Fruit fly (Drosophila melanogaster) whole organism, adult: ENCODE measurements around the gene Flacc.
A peak's percentile ranks its signal among the peaks of the same experiment; 100 is the strongest.

Experiments used
- CG11617 ChIP-seq: fragments of 200-800 bp; sonication (Bioruptor generic); optimal IDR thresholded peaks from 2 replicates; lab custom pipeline; 2017; ENCODE audit warnings: mild to moderate bottlenecking, missing biosample characterization, missing genetic modification reagents, missing genetic modification characterization
- CG12768 ChIP-seq: fragments of 200-800 bp; sonication (Bioruptor generic); optimal IDR thresholded peaks from 2 replicates; lab custom pipeline; 2017; ENCODE audit warnings: missing biosample characterization, missing genetic modification characterization, mild to moderate bottlenecking, moderate library complexity, missing genetic modification reagents
- CG14711 ChIP-seq: fragments of 200-800 bp; sonication (Bioruptor generic); optimal IDR thresholded peaks from 2 replicates; lab custom pipeline; 2018; ENCODE audit warnings: missing biosample characterization, mild to moderate bottlenecking, missing genetic modification characterization, moderate library complexity
- CG1620 ChIP-seq: fragments of 200-800 bp; sonication (Bioruptor generic); optimal IDR thresholded peaks from 2 replicates; lab custom pipeline; 2016; ENCODE audit warnings: missing biosample characterization, missing genetic modification characterization
- CG33017 ChIP-seq: fragments of 200-800 bp; sonication (Bioruptor generic); optimal IDR thresholded peaks from 2 replicates; lab custom pipeline; 2018; ENCODE audit warnings: missing biosample characterization, mild to moderate bottlenecking, missing genetic modification characterization, moderate library complexity
- CG5204 ChIP-seq: fragments of 200-800 bp; sonication (Bioruptor generic); optimal IDR thresholded peaks from 2 replicates; lab custom pipeline; 2016; ENCODE audit warnings: missing biosample characterization, missing genetic modification characterization
- CG7045 ChIP-seq: fragments of 200-800 bp; sonication (Bioruptor generic); optimal IDR thresholded peaks from 2 replicates; lab custom pipeline; 2017; ENCODE audit warnings: missing biosample characterization, mild to moderate bottlenecking, missing genetic modification characterization
- CG7101 ChIP-seq: fragments of 200-800 bp; sonication (Bioruptor generic); optimal IDR thresholded peaks from 2 replicates; lab custom pipeline; 2018; ENCODE audit warnings: missing biosample characterization, mild to moderate bottlenecking, missing genetic modification characterization, moderate library complexity
- Clk ChIP-seq: fragments of 200-800 bp; sonication (Bioruptor generic); optimal IDR thresholded peaks from 2 replicates; lab custom pipeline; 2017; ENCODE audit warnings: missing biosample characterization, missing genetic modification characterization
- Crg-1 ChIP-seq: fragments of 200-800 bp; sonication (Bioruptor generic); optimal IDR thresholded peaks from 2 replicates; lab custom pipeline; 2016; ENCODE audit warnings: missing biosample characterization, missing genetic modification characterization
- Hr96 ChIP-seq: fragments of 200-800 bp; sonication (Bioruptor generic); optimal IDR thresholded peaks from 2 replicates; lab custom pipeline; 2016; ENCODE audit warnings: missing biosample characterization, missing genetic modification characterization
- Mnt ChIP-seq: fragments of 200-800 bp; sonication (Bioruptor generic); optimal IDR thresholded peaks from 2 replicates; lab custom pipeline; 2016; ENCODE audit warnings: missing biosample characterization, mild to moderate bottlenecking, missing genetic modification characterization
- bab1 ChIP-seq: fragments of 200-800 bp; sonication (Bioruptor generic); optimal IDR thresholded peaks from 3 replicates; lab custom pipeline; 2019; ENCODE audit warnings: missing biosample characterization, mild to moderate bottlenecking, missing genetic modification characterization, moderate library complexity
- cic ChIP-seq: fragments of 200-800 bp; sonication (Bioruptor generic); optimal IDR thresholded peaks from 2 replicates; lab custom pipeline; 2017; ENCODE audit warnings: missing biosample characterization, mild to moderate bottlenecking, missing genetic modification characterization, moderate library complexity
- cnc ChIP-seq, 2 experiments: fragments of >200 bp; optimal IDR thresholded peaks; 2 replicates each; lab custom pipeline; 2017
- kay ChIP-seq: fragments of 200-800 bp; sonication (Bioruptor generic); peaks from one replicate; lab custom pipeline; 2016; ENCODE audit warnings: missing biosample characterization, missing genetic modification characterization, borderline replicate concordance
- ovo ChIP-seq: fragments of 200-800 bp; sonication (Bioruptor generic); optimal IDR thresholded peaks from 2 replicates; lab custom pipeline; 2016; ENCODE audit warnings: missing biosample characterization, missing genetic modification characterization
- pad ChIP-seq: fragments of 200-800 bp; sonication (Bioruptor generic); optimal IDR thresholded peaks from 3 replicates; lab custom pipeline; 2017; ENCODE audit warnings: missing biosample characterization, missing genetic modification characterization, mild to moderate bottlenecking, moderate library complexity, missing genetic modification reagents
- tj ChIP-seq: fragments of 200-800 bp; sonication (Bioruptor generic); optimal IDR thresholded peaks from 3 replicates; lab custom pipeline; 2017; ENCODE audit warnings: missing biosample characterization, mild to moderate bottlenecking, missing genetic modification characterization, moderate library complexity
- toe ChIP-seq: fragments of 200-800 bp; sonication (Bioruptor generic); optimal IDR thresholded peaks from 2 replicates; lab custom pipeline; 2016; ENCODE audit warnings: missing biosample characterization, missing genetic modification characterization

Gene Flacc

dm6 chrX:18905152-18905551 lies 11.7 kb upstream of the Flacc start:
- TF ChIP-seq CG7045 (GFP tag; lab: Kevin White, UChicago) (no peak), CG11617 (GFP tag; lab: Kevin White, UChicago) (no peak), bab1 (GFP tag; lab: Kevin White, UChicago) (no peak), CG14711 (tag; lab: Kevin White, UChicago) (no peak), CG1620 (GFP tag; lab: Kevin White, UChicago) (no peak), Clk (GFP tag; lab: Kevin White, UChicago) (no peak), cnc (optimal IDR thresholded peaks at IDR 0.05; lab: Kevin White, UChicago) (no peak), kay (GFP tag; lab: Kevin White, UChicago) (no peak)

dm6 chrX:18902800-18903199 lies 9.4 kb upstream of the Flacc start:
- TF ChIP-seq Mnt (GFP tag; lab: Kevin White, UChicago), result no peak
- no peak for TF ChIP-seq Hr96 (GFP tag; lab: Kevin White, UChicago)
- TF ChIP-seq CG5204 (GFP tag; lab: Kevin White, UChicago), result no peak
- no peak for TF ChIP-seq CG7045 (GFP tag; lab: Kevin White, UChicago)
- no peak for TF ChIP-seq ovo (GFP tag; lab: Kevin White, UChicago)

- no peak for TF ChIP-seq Hr96 (GFP tag; lab: Kevin White, UChicago)
- no peak for TF ChIP-seq cnc (optimal IDR thresholded peaks at IDR 0.05; lab: Kevin White, UChicago)
- no peak for TF ChIP-seq CG7101 (tag; lab: Kevin White, UChicago)
- TF ChIP-seq CG14711 (tag; lab: Kevin White, UChicago), result no peak
- TF ChIP-seq CG33017 (tag; lab: Kevin White, UChicago), result no peak
- no peak for TF ChIP-seq CG12768 (GFP tag; lab: Kevin White, UChicago)
- no peak for TF ChIP-seq kay (GFP tag; lab: Kevin White, UChicago)
- TF ChIP-seq pad, result no peak
- TF ChIP-seq bab1 (GFP tag; lab: Kevin White, UChicago), result no peak
- TF ChIP-seq tj (GFP tag; lab: Kevin White, UChicago), result no peak
- no peak for TF ChIP-seq cic (GFP tag; lab: Kevin White, UChicago)
- no peak for TF ChIP-seq ovo (GFP tag; lab: Kevin White, UChicago)
- no peak for TF ChIP-seq CG5204 (GFP tag; lab: Kevin White, UChicago)
- no peak for TF ChIP-seq Mnt (GFP tag; lab: Kevin White, UChicago)
- no peak for TF ChIP-seq Clk (GFP tag; lab: Kevin White, UChicago)
- no peak for TF ChIP-seq CG1620 (GFP tag; lab: Kevin White, UChicago)
- TF ChIP-seq toe, result no peak
Observed at dm6 chrX:18900958-18901357, 7.5 kb upstream of the Flacc start.

DNA sequence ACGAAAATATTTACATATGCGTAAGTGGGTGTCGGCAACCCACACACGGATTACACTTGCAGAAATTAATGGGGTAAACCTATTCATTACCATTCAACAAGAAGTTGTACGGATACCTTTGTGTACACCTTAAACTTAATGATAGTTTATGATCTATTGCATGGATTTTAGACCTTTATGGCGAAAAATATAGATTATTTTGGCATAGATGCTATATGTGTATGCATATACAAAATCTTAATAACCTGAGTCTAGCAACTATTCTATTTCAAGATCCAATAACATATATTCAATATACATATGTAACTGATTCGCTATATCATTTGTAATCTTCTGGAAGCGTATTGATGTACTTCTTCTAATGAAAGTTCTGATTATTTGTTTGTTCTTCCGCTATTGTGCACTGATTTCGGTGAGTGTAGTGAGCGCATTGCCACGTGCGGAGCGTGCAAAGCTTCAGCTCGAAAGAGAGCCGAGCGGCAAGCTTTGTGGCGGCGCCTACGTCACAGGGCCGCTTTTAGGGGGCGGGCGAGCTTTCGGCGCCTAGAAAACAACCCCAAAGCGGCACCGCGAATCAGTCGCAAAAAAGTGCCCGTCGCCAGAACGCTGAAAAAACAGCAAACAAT lies 6.5 kb upstream of the Flacc start, which contains the start of gene CG7378:
Gene CG7378 (plus strand): TSS at position 576 of the 626 bp plus-strand sequence.
- TF ChIP-seq CG12768 (GFP tag; lab: Kevin White, UChicago) (peak; percentile 39), CG33017 (tag; lab: Kevin White, UChicago) (no peak), CG1620 (GFP tag; lab: Kevin White, UChicago) (no peak), CG5204 (GFP tag; lab: Kevin White, UChicago) (peak; percentile 55), tj (GFP tag; lab: Kevin White, UChicago) (peak; percentile 34), CG7101 (tag; lab: Kevin White, UChicago) (peak; percentile 45), pad (peak; percentile 32), CG7045 (GFP tag; lab: Kevin White, UChicago) (peak; percentile 34), Hr96 (GFP tag; lab: Kevin White, UChicago) (peak; percentile 32), Crg-1 (peak; percentile 4), CG11617 (GFP tag; lab: Kevin White, UChicago) (peak; percentile 71), toe (peak; percentile 65), Mnt (GFP tag; lab: Kevin White, UChicago) (peak; percentile 76), cic (GFP tag; lab: Kevin White, UChicago) (peak; percentile 10), kay (GFP tag; lab: Kevin White, UChicago) (no peak)

DNA sequence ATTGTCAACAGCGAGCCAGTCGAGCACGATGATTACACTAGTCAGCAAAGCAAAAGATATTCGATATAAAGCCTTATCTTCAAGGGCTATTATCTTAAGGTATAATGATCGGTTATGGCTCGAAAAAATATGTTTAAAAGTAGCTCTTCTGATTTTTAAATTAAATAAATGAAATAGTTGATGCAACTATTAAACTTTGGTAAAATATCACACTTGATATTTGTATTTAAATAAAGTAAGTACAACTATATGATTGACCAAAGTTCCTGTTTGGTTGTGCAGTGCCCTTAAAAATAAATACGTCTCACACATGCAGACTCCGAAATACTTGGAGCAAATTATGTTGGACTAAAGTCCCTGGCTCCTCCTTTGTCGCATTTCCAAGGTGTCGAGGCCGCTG lies 4.5 kb upstream of the Flacc start:
- TF ChIP-seq CG1620 (GFP tag; lab: Kevin White, UChicago), result no peak

- TF ChIP-seq toe (no peak), CG7045 (GFP tag; lab: Kevin White, UChicago) (no peak), cnc (optimal IDR thresholded peaks at IDR 0.05; lab: Kevin White, UChicago) (no peak), CG14711 (tag; lab: Kevin White, UChicago) (no peak), CG7101 (tag; lab: Kevin White, UChicago) (no peak), Clk (GFP tag; lab: Kevin White, UChicago) (no peak), cic (GFP tag; lab: Kevin White, UChicago) (no peak), CG1620 (GFP tag; lab: Kevin White, UChicago) (no peak), tj (GFP tag; lab: Kevin White, UChicago) (no peak), pad (no peak), Crg-1 (no peak), Hr96 (GFP tag; lab: Kevin White, UChicago) (no peak), CG5204 (GFP tag; lab: Kevin White, UChicago) (no peak), bab1 (GFP tag; lab: Kevin White, UChicago) (no peak), CG33017 (tag; lab: Kevin White, UChicago) (no peak), kay (GFP tag; lab: Kevin White, UChicago) (no peak), ovo (GFP tag; lab: Kevin White, UChicago) (no peak), CG11617 (GFP tag; lab: Kevin White, UChicago) (no peak), Mnt (GFP tag; lab: Kevin White, UChicago) (no peak)
Observed at dm6 chrX:18897294-18897693, 3.9 kb upstream of the Flacc start.
